Fruit fly (Drosophila melanogaster) whole organism, embryonic: Measurements from ENCODE around the gene CG34286.

Experiments used
- BtbVII ChIP-seq: fragments of 200-800 bp; sonication (Bioruptor generic); optimal IDR thresholded peaks from 3 replicates; lab custom pipeline; 2017; ENCODE audit warnings: missing biosample characterization, mild to moderate bottlenecking, missing genetic modification characterization
- CG10274 ChIP-seq: fragments of 200-800 bp; sonication (Bioruptor generic); optimal IDR thresholded peaks from 3 replicates; lab custom pipeline; 2017; ENCODE audit warnings: missing biosample characterization, mild to moderate bottlenecking, missing genetic modification characterization
- CG10565 ChIP-seq: fragments of 200-800 bp; sonication (Bioruptor generic); optimal IDR thresholded peaks from 3 replicates; lab custom pipeline; 2016; ENCODE audit warnings: missing biosample characterization, mild to moderate bottlenecking, missing genetic modification characterization
- CG12219 ChIP-seq: fragments of 200-800 bp; sonication (Bioruptor generic); optimal IDR thresholded peaks from 3 replicates; lab custom pipeline; 2018; ENCODE audit warnings: missing biosample characterization, mild to moderate bottlenecking, missing genetic modification characterization
- CG12391 ChIP-seq: fragments of 200-800 bp; sonication (Bioruptor generic); optimal IDR thresholded peaks from 3 replicates; lab custom pipeline; 2018; ENCODE audit warnings: missing biosample characterization, mild to moderate bottlenecking, missing genetic modification characterization, moderate library complexity
- CG12769 ChIP-seq: fragments of 200-800 bp; sonication (Bioruptor generic); optimal IDR thresholded peaks from 2 replicates; lab custom pipeline; 2019; ENCODE audit warnings: missing biosample characterization, mild to moderate bottlenecking, missing genetic modification characterization, moderate library complexity
- CG13123 ChIP-seq: fragments of 200-800 bp; sonication (Bioruptor generic); optimal IDR thresholded peaks from 2 replicates; lab custom pipeline; 2016; ENCODE audit warnings: missing biosample characterization, missing genetic modification characterization
- CG13624 ChIP-seq: fragments of 200-800 bp; sonication (Bioruptor generic); optimal IDR thresholded peaks from 2 replicates; lab custom pipeline; 2016; ENCODE audit warnings: missing biosample characterization, missing genetic modification characterization
- CG15696 ChIP-seq: fragments of 200-800 bp; sonication (Bioruptor generic); optimal IDR thresholded peaks from 2 replicates; lab custom pipeline; 2019; ENCODE audit warnings: missing biosample characterization, mild to moderate bottlenecking, missing genetic modification characterization, moderate library complexity
- CG18011 ChIP-seq: fragments of 200-800 bp; sonication (Bioruptor generic); optimal IDR thresholded peaks from 2 replicates; lab custom pipeline; 2017; ENCODE audit warnings: missing biosample characterization, missing genetic modification characterization, mild to moderate bottlenecking, moderate library complexity, missing genotype
- CG18262 ChIP-seq: fragments of 200-800 bp; optimal IDR thresholded peaks from 3 replicates; lab custom pipeline; 2019; ENCODE audit warnings: missing biosample characterization, mild to moderate bottlenecking, missing genetic modification characterization, moderate library complexity
- CG2129 ChIP-seq: fragments of 200-800 bp; sonication (Bioruptor generic); IDR thresholded peaks from 2 replicates; pipeline ENCODE4 v1.3.6; 2022; ENCODE audit warnings: missing biosample characterization, missing genetic modification characterization; ENCODE audit not compliant: partially characterized antibody
- CG2712 ChIP-seq: fragments of 200-800 bp; optimal IDR thresholded peaks from 3 replicates; lab custom pipeline; 2019; ENCODE audit warnings: missing biosample characterization, mild to moderate bottlenecking, missing genetic modification characterization, moderate library complexity
- CG2875 ChIP-seq: fragments of 200-800 bp; sonication (Bioruptor generic); optimal IDR thresholded peaks from 2 replicates; lab custom pipeline; 2017; ENCODE audit warnings: missing biosample characterization, mild to moderate bottlenecking, missing genetic modification characterization, missing genetic modification reagents
- CG31441 ChIP-seq: fragments of 200-800 bp; sonication (Bioruptor generic); IDR thresholded peaks from 2 replicates; pipeline ENCODE4 v1.3.6; 2022; ENCODE audit warnings: missing biosample characterization, missing genetic modification characterization
- CG42726 ChIP-seq: fragments of 200-800 bp; sonication (Bioruptor generic); IDR thresholded peaks from 2 replicates; pipeline ENCODE4 v1.3.6; 2022; ENCODE audit warnings: missing biosample characterization, missing genetic modification characterization; ENCODE audit not compliant: partially characterized antibody
- CG4360 ChIP-seq: fragments of 200-800 bp; sonication (Bioruptor generic); IDR thresholded peaks from 2 replicates; pipeline ENCODE4 v1.3.6; 2022; ENCODE audit warnings: missing biosample characterization, missing genetic modification characterization
- CG4424 ChIP-seq: fragments of 200-800 bp; sonication (Bioruptor generic); optimal IDR thresholded peaks from 3 replicates; lab custom pipeline; 2016; ENCODE audit warnings: missing biosample characterization, missing genetic modification characterization
- CG4730 ChIP-seq: fragments of 200-800 bp; sonication (Bioruptor generic); IDR thresholded peaks from 2 replicates; pipeline ENCODE4 v1.3.6; 2022; ENCODE audit warnings: missing biosample characterization, missing genetic modification characterization
- CkIIα-i1 ChIP-seq: fragments of 200-800 bp; sonication (Bioruptor generic); IDR thresholded peaks from 2 replicates; pipeline ENCODE4 v1.3.6; 2022; ENCODE audit warnings: missing biosample characterization, missing genetic modification characterization
- Elba2 ChIP-seq: fragments of 200-800 bp; sonication (Bioruptor generic); optimal IDR thresholded peaks from 3 replicates; lab custom pipeline; 2016; ENCODE audit warnings: missing biosample characterization, missing genetic modification characterization
- Fer3 ChIP-seq: fragments of 200-800 bp; sonication (Bioruptor generic); optimal IDR thresholded peaks from 2 replicates; lab custom pipeline; 2018; ENCODE audit warnings: missing biosample characterization, mild to moderate bottlenecking, missing genetic modification characterization, moderate library complexity
- Hsf ChIP-seq: fragments of 200-800 bp; sonication (Bioruptor generic); optimal IDR thresholded peaks from 3 replicates; lab custom pipeline; 2016; ENCODE audit warnings: missing biosample characterization, missing genetic modification characterization
- Kr ChIP-seq: fragments of 200-800 bp; sonication (Bioruptor generic); optimal IDR thresholded peaks from 2 replicates; lab custom pipeline; 2017; ENCODE audit warnings: missing biosample characterization, mild to moderate bottlenecking, missing genetic modification characterization
- Mrtf ChIP-seq: fragments of 200-800 bp; sonication (Bioruptor generic); IDR thresholded peaks from 3 replicates; pipeline ENCODE4 v1.3.6; 2022; ENCODE audit warnings: missing biosample characterization, missing genetic modification characterization
- Oli ChIP-seq: fragments of 200-800 bp; sonication (Bioruptor generic); optimal IDR thresholded peaks from 2 replicates; lab custom pipeline; 2018; ENCODE audit warnings: missing biosample characterization, mild to moderate bottlenecking, missing genetic modification characterization, moderate library complexity
- Sox102F ChIP-seq: fragments of 200-800 bp; sonication (Bioruptor generic); optimal IDR thresholded peaks from 2 replicates; lab custom pipeline; 2018; ENCODE audit warnings: missing biosample characterization, mild to moderate bottlenecking, missing genetic modification characterization, moderate library complexity
- YL-1 ChIP-seq: fragments of 200-800 bp; sonication (Bioruptor generic); optimal IDR thresholded peaks from 3 replicates; lab custom pipeline; 2017; ENCODE audit warnings: missing biosample characterization, mild to moderate bottlenecking, missing genetic modification characterization
- ara ChIP-seq: fragments of 200-800 bp; sonication (Bioruptor generic); IDR thresholded peaks from 2 replicates; pipeline ENCODE4 v1.3.6; 2022; ENCODE audit warnings: missing biosample characterization, missing genetic modification characterization
- cas ChIP-seq: fragments of 200-800 bp; sonication (Bioruptor generic); IDR thresholded peaks from 2 replicates; pipeline ENCODE4 v1.3.6; 2022; ENCODE audit warnings: missing biosample characterization, missing genetic modification characterization
- chn ChIP-seq: fragments of 200-800 bp; sonication (Bioruptor generic); optimal IDR thresholded peaks from 2 replicates; lab custom pipeline; 2016; ENCODE audit warnings: missing biosample characterization, missing genetic modification characterization
- cwo ChIP-seq: fragments of 200-800 bp; sonication (Bioruptor generic); optimal IDR thresholded peaks from 3 replicates; lab custom pipeline; 2017; ENCODE audit warnings: missing biosample characterization, missing genetic modification characterization, mild to moderate bottlenecking, moderate library complexity, missing genetic modification reagents
- da ChIP-seq: fragments of 200-800 bp; sonication (Bioruptor generic); optimal IDR thresholded peaks from 2 replicates; lab custom pipeline; 2016; ENCODE audit warnings: missing biosample characterization, missing genetic modification characterization
- dmrt11E ChIP-seq: fragments of 200-800 bp; sonication (Bioruptor generic); optimal IDR thresholded peaks from 3 replicates; lab custom pipeline; 2018; ENCODE audit warnings: missing biosample characterization, mild to moderate bottlenecking, missing genetic modification characterization, moderate library complexity
- ems ChIP-seq: fragments of 200-800 bp; sonication (Bioruptor generic); optimal IDR thresholded peaks from 3 replicates; lab custom pipeline; 2016; ENCODE audit warnings: missing biosample characterization, missing genetic modification characterization
- fd96Cb ChIP-seq: fragments of 200-800 bp; sonication (Bioruptor generic); optimal IDR thresholded peaks from 2 replicates; lab custom pipeline; 2018; ENCODE audit warnings: missing biosample characterization, mild to moderate bottlenecking, missing genetic modification characterization, moderate library complexity
- jumu ChIP-seq: fragments of 200-800 bp; sonication (Bioruptor generic); optimal IDR thresholded peaks from 3 replicates; lab custom pipeline; 2016; ENCODE audit warnings: missing biosample characterization, missing genetic modification characterization
- kay ChIP-seq: fragments of 200-800 bp; sonication (Bioruptor generic); optimal IDR thresholded peaks from 2 replicates; lab custom pipeline; 2016; ENCODE audit warnings: missing biosample characterization, missing genetic modification characterization
- ken ChIP-seq: fragments of 200-800 bp; sonication (Bioruptor generic); IDR thresholded peaks from 3 replicates; pipeline ENCODE4 v1.3.6; 2022; ENCODE audit warnings: missing biosample characterization, missing genetic modification characterization
- lab ChIP-seq: fragments of 200-800 bp; sonication (Bioruptor generic); optimal IDR thresholded peaks from 3 replicates; lab custom pipeline; 2017; ENCODE audit warnings: missing biosample characterization, missing genetic modification characterization, mild to moderate bottlenecking, moderate library complexity, missing genetic modification reagents
- lbe ChIP-seq: fragments of 200-800 bp; sonication (Bioruptor generic); optimal IDR thresholded peaks from 2 replicates; lab custom pipeline; 2016; ENCODE audit warnings: missing biosample characterization, mild to moderate bottlenecking, missing genetic modification characterization
- lov ChIP-seq, 2 experiments: fragments of 200-800 bp in 1 of 2; fragments of >200 bp in 1 of 2; sonication (Bioruptor generic) in 1 of 2; IDR thresholded peaks in 1 of 2; optimal IDR thresholded peaks in 1 of 2; 2 replicates in 1 of 2; 3 replicates in 1 of 2; pipeline versions ENCODE4 v1.3.6 to Lab custom; 2017 to 2022; ENCODE audit warnings: missing biosample characterization in 1 of 2, missing genetic modification characterization in 1 of 2
- pum ChIP-seq: fragments of 200-800 bp; sonication (Bioruptor generic); optimal IDR thresholded peaks from 2 replicates; lab custom pipeline; 2016; ENCODE audit warnings: missing biosample characterization, missing genetic modification characterization
- repo ChIP-seq: fragments of 200-800 bp; sonication (Bioruptor generic); optimal IDR thresholded peaks from 2 replicates; lab custom pipeline; 2016; ENCODE audit warnings: missing biosample characterization, missing genetic modification characterization
- seq ChIP-seq: fragments of 200-800 bp; sonication (Bioruptor generic); IDR thresholded peaks from 2 replicates; pipeline ENCODE4 v1.3.6; 2022; ENCODE audit warnings: missing biosample characterization, missing genetic modification characterization
- sr ChIP-seq: fragments of 200-800 bp; sonication (Bioruptor generic); IDR thresholded peaks from 3 replicates; pipeline ENCODE4 v1.3.6; 2022; ENCODE audit warnings: missing biosample characterization, missing genetic modification characterization
- stwl ChIP-seq: fragments of 200-800 bp; sonication (Bioruptor generic); optimal IDR thresholded peaks from 3 replicates; lab custom pipeline; 2018; ENCODE audit warnings: missing biosample characterization, mild to moderate bottlenecking, missing genetic modification characterization, moderate library complexity
- zfh2 ChIP-seq: fragments of 200-800 bp; sonication (Bioruptor generic); optimal IDR thresholded peaks from 2 replicates; lab custom pipeline; 2016; ENCODE audit warnings: missing biosample characterization, missing genetic modification characterization

The CG34286 gene

dm6 chr3R:19671223-19671991, 44.3 kb downstream of the CG34286 start, which contains the start of gene Naam (continued):
- peak; percentile 55; the same call in 2 of the 3 replicates for TF ChIP-seq Mrtf (GFP tag; lab: Robert Waterston, UW)
- TF ChIP-seq lab (GFP tag; lab: Kevin White, UChicago), result peak; percentile 93
- TF ChIP-seq CG18011 (GFP tag; lab: Kevin White, UChicago), result peak; percentile 77
- TF ChIP-seq fd96Cb, result peak; percentile 53
- TF ChIP-seq lov (optimal IDR thresholded peaks at IDR 0.05; lab: Kevin White, UChicago), result no peak
- peak; percentile 70; the same call in 2 of the 3 replicates for TF ChIP-seq lov (GFP tag; IDR thresholded peaks at IDR 0.05; lab: Robert Waterston, UW)
- peak; percentile 86 for TF ChIP-seq kay (GFP tag; lab: Kevin White, UChicago)
- peak; percentile 51 for TF ChIP-seq seq (GFP tag; lab: Robert Waterston, UW)
- TF ChIP-seq Sox102F (GFP tag; lab: Kevin White, UChicago), result peak; percentile 77
- TF ChIP-seq CG2875 (GFP tag; lab: Kevin White, UChicago), result peak; percentile 55
- peak; percentile 89 for TF ChIP-seq CG13624 (GFP tag; lab: Kevin White, UChicago)
- TF ChIP-seq ara (GFP tag; lab: Robert Waterston, UW), result peak; percentile 67; the same call in 1 of the 2 replicates
- peak; percentile 76 for TF ChIP-seq Fer3 (tag; lab: Kevin White, UChicago)
- TF ChIP-seq Elba2 (GFP tag; lab: Kevin White, UChicago), result no peak
- no peak for TF ChIP-seq CG42726
- TF ChIP-seq CG4360 (GFP tag; lab: Robert Waterston, UW), result no peak
- peak; percentile 72 for TF ChIP-seq Oli (tag; lab: Kevin White, UChicago)
- 0 out of 2 replicates have a peak, but pooled peaks have one; percentile 33 for TF ChIP-seq cas (GFP tag; lab: Robert Waterston, UW)
- peak; percentile 35 for TF ChIP-seq lbe (GFP tag; lab: Kevin White, UChicago)
- TF ChIP-seq cwo (GFP tag; lab: Kevin White, UChicago), result peak; percentile 78
- 0 out of 2 replicates have a peak, but pooled peaks have one; percentile 33 for TF ChIP-seq CG4730 (GFP tag; lab: Robert Waterston, UW)
- TF ChIP-seq CG2129 (GFP tag; lab: Robert Waterston, UW), result no peak
- no peak for TF ChIP-seq CkIIα-i1 (GFP tag; lab: Robert Waterston, UW)
- peak; percentile 77 for TF ChIP-seq CG2712 (tag; lab: Kevin White, UChicago)
- 0 out of 3 replicates have a peak, but pooled peaks have one; percentile 49 for TF ChIP-seq ken
- TF ChIP-seq Kr (GFP tag; lab: Kevin White, UChicago), result no peak
- TF ChIP-seq CG15696 (tag; lab: Kevin White, UChicago), result no peak
- peak; percentile 41 for TF ChIP-seq da (GFP tag; lab: Kevin White, UChicago)
- TF ChIP-seq chn, result peak; percentile 60
- TF ChIP-seq Hsf, result peak; percentile 86
- TF ChIP-seq CG12219 (GFP tag; lab: Kevin White, UChicago), result peak; percentile 66
- peak; percentile 84 for TF ChIP-seq CG12769 (tag; lab: Kevin White, UChicago)
- TF ChIP-seq YL-1 (GFP tag; lab: Kevin White, UChicago), result no peak
- TF ChIP-seq sr (GFP tag; lab: Robert Waterston, UW), result peak; percentile 28; the same call in 1 of the 3 replicates
- TF ChIP-seq CG13123 (GFP tag; lab: Kevin White, UChicago), result peak; percentile 33
- TF ChIP-seq CG10565 (GFP tag; lab: Kevin White, UChicago), result no peak
- peak; percentile 84 for TF ChIP-seq CG12391
- TF ChIP-seq ems, result peak; percentile 81
- no peak for TF ChIP-seq stwl (tag; lab: Kevin White, UChicago)
- TF ChIP-seq zfh2, result peak; percentile 86
- TF ChIP-seq jumu (GFP tag; lab: Kevin White, UChicago), result peak; percentile 61
- TF ChIP-seq CG18262, result peak; percentile 69
- no peak for TF ChIP-seq dmrt11E (tag; lab: Kevin White, UChicago)
- peak; percentile 61 for TF ChIP-seq pum
- peak; percentile 77 for TF ChIP-seq CG31441 (GFP tag; lab: Robert Waterston, UW)
- peak; percentile 30 for TF ChIP-seq CG10274 (GFP tag; lab: Kevin White, UChicago)
- TF ChIP-seq BtbVII, result peak; percentile 38
- TF ChIP-seq CG4424 (GFP tag; lab: Kevin White, UChicago), result peak; percentile 69
- TF ChIP-seq repo (GFP tag; lab: Kevin White, UChicago), result peak; percentile 60
